Fruit fly (Drosophila melanogaster) S2 (cell line): Measurements from ENCODE around the gene pn.

ENCODE experiments used
- CG8478 ChIP-seq: fragments of >200 bp; optimal IDR thresholded peaks from 2 replicates; lab custom pipeline; 2018
- CTCF ChIP-seq, 2 experiments: fragments of >200 bp; optimal IDR thresholded peaks; 2 replicates each; lab custom pipeline; 2018

The pn gene

dm6 chrX:2225138-2225537 is 44.1 kb downstream of the pn start, which contains the start of gene pcx:
Gene pcx, plus strand, starts transcription at chrX:2225296.
- TF ChIP-seq CG8478 (lab: Kevin White, UChicago) (no peak), CTCF (optimal IDR thresholded peaks at IDR 0.05; lab: Kevin White, UChicago) (no peak)
